Worm (Caenorhabditis elegans) whole organism, mixed stage, embryonic: Measurements from ENCODE around the gene R12B2.7.
A peak's percentile ranks its signal among the peaks of the same experiment; 100 is the strongest.

Experiments
- bed-3 ChIP-seq: fragments of 200-800 bp; sonication (Bioruptor generic); optimal IDR thresholded peaks from 3 replicates; lab custom pipeline; 2018; ENCODE audit warnings: mild to moderate bottlenecking, missing genetic modification characterization, moderate library complexity, missing compliant biosample characterization
- blmp-1 ChIP-seq: fragments of 150-350 bp; optimal IDR thresholded peaks from 2 replicates; lab custom pipeline; 2014; ENCODE audit warnings: missing biosample characterization, missing genetic modification characterization
- ceh-43 ChIP-seq: fragments of 200-800 bp; sonication (Bioruptor generic); optimal IDR thresholded peaks from 2 replicates; lab custom pipeline; 2018; ENCODE audit warnings: mild to moderate bottlenecking, missing genetic modification characterization, moderate library complexity, missing compliant biosample characterization
- ceh-83 ChIP-seq: fragments of 200-800 bp; sonication (Bioruptor generic); optimal IDR thresholded peaks from 2 replicates; lab custom pipeline; 2018; ENCODE audit warnings: mild to moderate bottlenecking, missing genetic modification characterization, missing compliant biosample characterization
- ces-1 ChIP-seq: fragments of 150-350 bp; optimal IDR thresholded peaks from 2 replicates; lab custom pipeline; 2014; ENCODE audit warnings: missing biosample characterization, missing genetic modification reagents, missing genetic modification characterization
- drap-1 ChIP-seq: fragments of 200-800 bp; sonication (Bioruptor generic); optimal IDR thresholded peaks from 3 replicates; lab custom pipeline; 2018; ENCODE audit warnings: mild to moderate bottlenecking, missing genetic modification characterization, missing compliant biosample characterization
- mls-2 ChIP-seq: sonication (generic microtip); optimal IDR thresholded peaks from 2 replicates; lab custom pipeline; 2016; ENCODE audit warnings: mild to moderate bottlenecking, missing genetic modification characterization, moderate library complexity, missing compliant biosample characterization
- nhr-237 ChIP-seq: fragments of 150-350 bp; optimal IDR thresholded peaks from 2 replicates; lab custom pipeline; 2014; ENCODE audit warnings: missing biosample characterization, missing genetic modification characterization
- nhr-28 ChIP-seq: fragments of 150-350 bp; optimal IDR thresholded peaks from 2 replicates; lab custom pipeline; 2014; ENCODE audit warnings: missing biosample characterization, missing genetic modification characterization
- pha-4 ChIP-seq: fragments of 150-350 bp; optimal IDR thresholded peaks from 2 replicates; lab custom pipeline; 2018; ENCODE audit warnings: missing biosample characterization, missing genetic modification reagents, missing genetic modification characterization
- snpc-4 ChIP-seq: fragments of 150-350 bp; optimal IDR thresholded peaks from 2 replicates; lab custom pipeline; 2014; ENCODE audit warnings: missing biosample characterization, missing genetic modification characterization
- unc-39 ChIP-seq: fragments of 150-350 bp; optimal IDR thresholded peaks from 2 replicates; lab custom pipeline; 2014; ENCODE audit warnings: missing biosample characterization, missing genetic modification characterization
- unc-62 ChIP-seq: fragments of 150-350 bp; optimal IDR thresholded peaks from 2 replicates; lab custom pipeline; 2014; ENCODE audit warnings: missing biosample characterization, missing genetic modification reagents, missing genetic modification characterization

Gene R12B2.7

ce11 chrIII:5859008-5859407 lies 44.2 kb downstream of the R12B2.7 start, which contains the start of gene dpf-4:
dpf-4 (plus strand) TSS chrIII:5859308.
- TF ChIP-seq blmp-1, result no peak
- TF ChIP-seq unc-39, result no peak
- TF ChIP-seq bed-3, result no peak
- no peak for TF ChIP-seq pha-4
- no peak for TF ChIP-seq nhr-237 (tag; lab: Kevin White, UChicago)

ce11 chrIII:5863774-5864173 lies 48.9 kb downstream of the R12B2.7 start, which contains the start of gene dnpp-1:
dnpp-1 (minus strand) TSS chrIII:5863803.
- no peak for TF ChIP-seq unc-62 (GFP tag; lab: Kevin White, UChicago)
- TF ChIP-seq snpc-4 (tag; lab: Kevin White, UChicago), result no peak
- TF ChIP-seq mls-2 (tag; lab: Kevin White, UChicago), result no peak
- TF ChIP-seq ceh-43 (GFP tag; lab: Kevin White, UChicago), result no peak
- TF ChIP-seq ceh-83, result no peak
- TF ChIP-seq drap-1 (GFP tag; lab: Kevin White, UChicago), result no peak
- TF ChIP-seq, all 35 proteins: peak for 0

- TF ChIP-seq ces-1, result peak; percentile 80
- TF ChIP-seq unc-39, result no peak
- TF ChIP-seq nhr-28, result no peak
These were observed 49.4 kb downstream of the R12B2.7 start, which contains the start of gene rabn-5 for ce11 chrIII:5864270-5864669. rabn-5 (plus strand) TSS chrIII:5864553.
